Worm (Caenorhabditis elegans) whole organism, late embryonic: ENCODE results near the gene CD4.11.

Experiments
- C38D4.7 ChIP-seq: fragments of 200-800 bp; sonication (Bioruptor generic); optimal IDR thresholded peaks from 2 replicates; lab custom pipeline; 2018; ENCODE audit warnings: mild to moderate bottlenecking, missing genetic modification characterization, moderate library complexity, missing compliant biosample characterization
- F13H6.1 ChIP-seq: sonication (generic microtip); optimal IDR thresholded peaks from 2 replicates; lab custom pipeline; 2016; ENCODE audit warnings: missing genetic modification characterization, missing compliant biosample characterization
- ama-1 ChIP-seq: fragments of 150-350 bp; optimal IDR thresholded peaks from 2 replicates; lab custom pipeline; 2014
- ceh-22 ChIP-seq: sonication (generic microtip); optimal IDR thresholded peaks from 2 replicates; lab custom pipeline; 2017; ENCODE audit warnings: missing biosample characterization, missing genetic modification characterization
- ceh-24 ChIP-seq: sonication (generic microtip); optimal IDR thresholded peaks from 2 replicates; lab custom pipeline; 2016; ENCODE audit warnings: mild to moderate bottlenecking, missing genetic modification characterization, missing compliant biosample characterization
- ceh-31 ChIP-seq: sonication (generic microtip); optimal IDR thresholded peaks from 2 replicates; lab custom pipeline; 2016; ENCODE audit warnings: missing genetic modification characterization, missing compliant biosample characterization
- ceh-34 ChIP-seq: sonication (generic microtip); optimal IDR thresholded peaks from 2 replicates; lab custom pipeline; 2016; ENCODE audit warnings: mild to moderate bottlenecking, missing genetic modification characterization, missing compliant biosample characterization
- ceh-9 ChIP-seq: sonication (generic microtip); optimal IDR thresholded peaks from 2 replicates; lab custom pipeline; 2016; ENCODE audit warnings: mild to moderate bottlenecking, missing genetic modification characterization, inconsistent platforms, missing compliant biosample characterization
- che-1 ChIP-seq: sonication (generic microtip); optimal IDR thresholded peaks from 2 replicates; lab custom pipeline; 2016; ENCODE audit warnings: mild to moderate bottlenecking, missing genetic modification characterization, missing compliant biosample characterization
- dmd-4 ChIP-seq: sonication (generic microtip); optimal IDR thresholded peaks from 2 replicates; lab custom pipeline; 2016; ENCODE audit warnings: borderline replicate concordance, missing genetic modification characterization, missing compliant biosample characterization
- dve-1 ChIP-seq: sonication (generic microtip); optimal IDR thresholded peaks from 2 replicates; lab custom pipeline; 2017; ENCODE audit warnings: antibody characterized with exemption, mild to moderate bottlenecking, missing genetic modification characterization, missing compliant biosample characterization
- elt-4 ChIP-seq: sonication (generic microtip); optimal IDR thresholded peaks from 2 replicates; lab custom pipeline; 2016; ENCODE audit warnings: missing genetic modification characterization, missing compliant biosample characterization
- ets-4 ChIP-seq: sonication (generic microtip); optimal IDR thresholded peaks from 2 replicates; lab custom pipeline; 2016; ENCODE audit warnings: missing genetic modification characterization, missing compliant biosample characterization
- eyg-1 ChIP-seq: sonication (generic microtip); optimal IDR thresholded peaks from 2 replicates; lab custom pipeline; 2016; ENCODE audit warnings: missing genotype, missing genetic modification characterization, missing compliant biosample characterization
- fax-1 ChIP-seq: sonication (generic microtip); optimal IDR thresholded peaks from 2 replicates; lab custom pipeline; 2016; ENCODE audit warnings: missing genotype, missing genetic modification characterization, missing compliant biosample characterization
- fkh-10 ChIP-seq: fragments of 150-350 bp; optimal IDR thresholded peaks from 2 replicates; lab custom pipeline; 2014; ENCODE audit warnings: missing biosample characterization, missing genetic modification reagents, missing genetic modification characterization
- hlh-13 ChIP-seq: fragments of 200-800 bp; sonication (Bioruptor generic); optimal IDR thresholded peaks from 2 replicates; lab custom pipeline; 2018; ENCODE audit warnings: mild to moderate bottlenecking, missing genetic modification characterization, missing compliant biosample characterization
- hlh-15 ChIP-seq: sonication (generic microtip); optimal IDR thresholded peaks from 2 replicates; lab custom pipeline; 2016; ENCODE audit warnings: missing genetic modification characterization, missing compliant biosample characterization
- hlh-6 ChIP-seq: sonication (generic microtip); optimal IDR thresholded peaks from 2 replicates; lab custom pipeline; 2016; ENCODE audit warnings: missing genotype, missing genetic modification characterization, missing compliant biosample characterization
- madf-2 ChIP-seq: sonication (generic microtip); optimal IDR thresholded peaks from 2 replicates; lab custom pipeline; 2017; ENCODE audit warnings: missing genetic modification characterization, missing compliant biosample characterization
- mec-3 ChIP-seq: sonication (generic microtip); optimal IDR thresholded peaks from 2 replicates; lab custom pipeline; 2016; ENCODE audit warnings: borderline replicate concordance, missing genetic modification characterization, missing compliant biosample characterization
- nfya-1 ChIP-seq: sonication (generic microtip); optimal IDR thresholded peaks from 2 replicates; lab custom pipeline; 2017; ENCODE audit warnings: missing genetic modification characterization, mild to moderate bottlenecking, missing compliant biosample characterization, antibody characterized with exemption, moderate library complexity
- nhr-11 ChIP-seq: fragments of 150-350 bp; optimal IDR thresholded peaks from 2 replicates; lab custom pipeline; 2014; ENCODE audit warnings: missing biosample characterization, missing genetic modification characterization
- npax-4 ChIP-seq: sonication (generic microtip); optimal IDR thresholded peaks from 2 replicates; lab custom pipeline; 2016; ENCODE audit warnings: missing genetic modification characterization, missing compliant biosample characterization
- odd-2 ChIP-seq: sonication (generic microtip); optimal IDR thresholded peaks from 2 replicates; lab custom pipeline; 2017; ENCODE audit warnings: antibody characterized with exemption, mild to moderate bottlenecking, missing genetic modification characterization, missing compliant biosample characterization
- pat-9 ChIP-seq: fragments of 200-800 bp; sonication (Bioruptor generic); optimal IDR thresholded peaks from 2 replicates; lab custom pipeline; 2018; ENCODE audit warnings: mild to moderate bottlenecking, missing genetic modification characterization, moderate library complexity, missing compliant biosample characterization
- pax-1 ChIP-seq: fragments of 150-350 bp; optimal IDR thresholded peaks from 2 replicates; lab custom pipeline; 2014; ENCODE audit warnings: missing biosample characterization, missing genetic modification characterization
- pha-2 ChIP-seq: sonication (generic microtip); optimal IDR thresholded peaks from 2 replicates; lab custom pipeline; 2017; ENCODE audit warnings: mild to moderate bottlenecking, missing genetic modification characterization, missing compliant biosample characterization
- rnt-1 ChIP-seq: sonication (generic microtip); optimal IDR thresholded peaks from 2 replicates; lab custom pipeline; 2016; ENCODE audit warnings: missing genetic modification characterization, missing compliant biosample characterization
- sdc-2 ChIP-seq: sonication (generic microtip); optimal IDR thresholded peaks from 2 replicates; lab custom pipeline; 2016; ENCODE audit warnings: missing genotype, missing genetic modification characterization, missing compliant biosample characterization
- sox-2 ChIP-seq: fragments of 200-800 bp; sonication (Bioruptor generic); IDR thresholded peaks from 2 replicates; pipeline ENCODE4 v1.3.6; 2022; ENCODE audit warnings: missing genetic modification reagents, missing genetic modification characterization, missing compliant biosample characterization
- sox-4 ChIP-seq: sonication (generic microtip); optimal IDR thresholded peaks from 2 replicates; lab custom pipeline; 2017; ENCODE audit warnings: mild to moderate bottlenecking, missing genetic modification characterization, inconsistent platforms, missing compliant biosample characterization
- tbx-2 ChIP-seq: sonication (generic microtip); optimal IDR thresholded peaks from 2 replicates; lab custom pipeline; 2016; ENCODE audit warnings: missing genetic modification characterization, missing compliant biosample characterization
- ttx-3 ChIP-seq: sonication (generic microtip); optimal IDR thresholded peaks from 2 replicates; lab custom pipeline; 2016; ENCODE audit warnings: missing genetic modification reagents, missing genetic modification characterization, missing compliant biosample characterization
- unc-86 ChIP-seq: sonication (generic microtip); optimal IDR thresholded peaks from 2 replicates; lab custom pipeline; 2016; ENCODE audit warnings: missing genetic modification characterization, missing compliant biosample characterization
- zip-5 ChIP-seq: sonication (generic microtip); optimal IDR thresholded peaks from 2 replicates; lab custom pipeline; 2016; ENCODE audit warnings: missing genetic modification characterization, missing compliant biosample characterization
- ztf-16 ChIP-seq: sonication (generic microtip); optimal IDR thresholded peaks from 2 replicates; lab custom pipeline; 2017; ENCODE audit warnings: missing genetic modification characterization, missing compliant biosample characterization

CD4.11 gene

DNA sequence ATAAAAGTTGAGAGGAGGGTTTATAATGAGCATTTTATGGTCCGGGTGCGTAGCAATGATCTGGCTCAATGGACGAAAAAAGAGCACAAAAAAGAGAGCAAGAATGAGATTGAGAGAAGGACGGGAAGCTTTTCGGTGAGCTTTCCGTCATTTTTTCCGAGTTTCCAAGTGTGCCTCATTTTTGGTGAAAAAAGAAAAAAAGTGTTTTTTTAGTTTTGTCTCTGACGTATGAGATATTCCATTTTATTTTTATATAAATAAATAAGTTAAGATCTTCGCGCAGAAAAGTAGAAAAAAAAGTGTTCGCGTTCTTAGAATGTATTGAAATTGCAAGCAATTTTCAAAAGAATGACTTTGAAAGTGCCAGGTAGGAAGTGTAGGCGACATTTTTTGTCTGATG lies 35.1 kb downstream of the CD4.11 start, which contains the start of gene memb-2:
TSS of gene memb-2 (minus strand) at position 101 of the 400 bp plus-strand sequence.
- TF ChIP-seq che-1 (tag; lab: Kevin White, UChicago) (no peak), pat-9 (tag; lab: Kevin White, UChicago) (no peak), pha-2 (tag; lab: Kevin White, UChicago) (no peak), ceh-34 (no peak), elt-4 (tag; lab: Kevin White, UChicago) (no peak), ceh-24 (tag; lab: Kevin White, UChicago) (no peak), unc-86 (tag; lab: Kevin White, UChicago) (no peak), pax-1 (no peak), hlh-13 (no peak)

DNA sequence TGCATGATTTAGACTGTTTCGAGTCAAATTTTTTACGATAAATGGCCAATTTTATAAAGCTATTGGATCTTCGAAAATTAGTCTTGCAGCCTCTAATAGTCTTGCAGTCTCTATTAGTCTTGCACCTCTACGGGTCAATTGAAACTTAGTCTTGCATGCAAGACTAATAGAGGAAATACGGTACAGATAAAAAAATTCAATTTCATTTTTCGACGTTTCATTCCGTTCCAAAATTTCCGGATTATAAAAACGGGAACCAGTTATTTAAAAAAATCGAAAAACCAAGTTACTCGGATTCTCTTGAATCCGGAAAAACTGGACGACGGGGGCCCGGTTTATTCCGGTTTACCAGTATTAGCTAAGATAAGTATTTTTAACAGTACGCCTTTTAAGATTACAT lies 36.5 kb downstream of the CD4.11 start, which contains the start of gene M03E7.1:
TSS of gene M03E7.1 (plus strand) at position 301 of the 400 bp plus-strand sequence.
- TF ChIP-seq odd-2 (no peak), C38D4.7 (GFP tag; lab: Kevin White, UChicago) (no peak), pax-1 (no peak), ceh-9 (no peak), ttx-3 (no peak), ceh-34 (no peak), sdc-2 (tag; lab: Kevin White, UChicago) (no peak), ama-1 (lab: Kevin White, UChicago) (no peak), nhr-11 (no peak), madf-2 (no peak), dve-1 (tag; lab: Kevin White, UChicago) (no peak), fkh-10 (GFP tag; lab: Kevin White, UChicago) (no peak), ceh-31 (no peak), fax-1 (tag; lab: Kevin White, UChicago) (no peak), hlh-13 (no peak), rnt-1 (tag; lab: Kevin White, UChicago) (no peak), ets-4 (tag; lab: Kevin White, UChicago) (no peak)

DNA sequence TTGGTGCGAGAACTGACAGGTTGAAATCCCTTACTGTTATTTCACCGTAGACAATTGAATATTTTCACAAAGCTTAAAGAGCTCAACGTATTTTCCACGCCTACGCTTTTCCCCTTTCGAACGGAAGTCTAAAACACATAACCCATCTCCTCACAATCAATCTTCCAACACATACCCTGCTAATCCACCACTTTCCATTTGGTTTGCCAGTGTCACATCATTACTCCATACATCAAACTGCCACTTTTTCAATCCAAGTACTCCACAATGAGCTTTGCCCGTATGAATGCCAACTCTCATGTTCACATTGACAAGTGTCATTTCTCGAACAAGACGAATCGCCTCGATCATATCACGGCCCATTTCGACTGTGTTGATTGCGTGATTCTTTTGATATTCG lies 43.1 kb downstream of the CD4.11 start:
- TF ChIP-seq rnt-1 (tag; lab: Kevin White, UChicago) (no peak), sox-4 (tag; lab: Kevin White, UChicago) (no peak), ets-4 (tag; lab: Kevin White, UChicago) (no peak), sox-2 (GFP tag; lab: Robert Waterston, UW) (no peak), zip-5 (tag; lab: Kevin White, UChicago) (no peak), nfya-1 (tag; lab: Kevin White, UChicago) (no peak), ceh-22 (no peak)

DNA sequence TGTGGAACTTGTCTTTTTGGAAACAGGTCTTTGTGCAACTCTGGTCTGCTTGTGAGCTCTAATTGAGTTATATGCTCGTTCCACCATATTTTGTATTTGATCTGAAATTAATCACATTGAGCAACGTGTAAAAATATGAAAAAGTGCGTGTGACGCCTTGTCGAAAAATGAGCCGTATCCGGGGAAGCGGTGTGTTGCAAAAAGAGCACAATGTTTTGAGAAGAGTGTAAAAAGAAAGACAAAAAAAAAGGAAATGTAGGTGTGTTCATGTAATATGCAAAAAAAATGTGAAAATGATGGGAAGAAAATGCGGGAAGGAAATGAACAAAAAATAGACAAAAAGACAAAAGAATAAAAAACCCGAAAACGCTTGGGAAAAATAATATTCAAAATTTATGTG lies 45.9 kb downstream of the CD4.11 start, which contains the start of gene acy-4:
TSS of gene acy-4 (minus strand) at position 101 of the 400 bp plus-strand sequence.
- no peak for TF ChIP-seq hlh-15 (tag; lab: Kevin White, UChicago)
- no peak for TF ChIP-seq dmd-4 (tag; lab: Kevin White, UChicago)
- TF ChIP-seq odd-2, result no peak
- TF ChIP-seq hlh-13, result no peak
- TF ChIP-seq elt-4 (tag; lab: Kevin White, UChicago), result no peak
- no peak for TF ChIP-seq tbx-2
- TF ChIP-seq hlh-6 (tag; lab: Kevin White, UChicago), result no peak
- no peak for TF ChIP-seq ceh-24 (tag; lab: Kevin White, UChicago)
- no peak for TF ChIP-seq mec-3 (tag; lab: Kevin White, UChicago)
- TF ChIP-seq sox-4 (tag; lab: Kevin White, UChicago), result no peak
- TF ChIP-seq ztf-16 (tag; lab: Kevin White, UChicago), result no peak
- no peak for TF ChIP-seq ceh-34
- no peak for TF ChIP-seq eyg-1
- TF ChIP-seq npax-4 (tag; lab: Kevin White, UChicago), result no peak
- no peak for TF ChIP-seq ceh-22
- no peak for TF ChIP-seq F13H6.1 (tag; lab: Kevin White, UChicago)
- no peak for TF ChIP-seq che-1 (tag; lab: Kevin White, UChicago)
- TF ChIP-seq dve-1 (tag; lab: Kevin White, UChicago), result no peak
- TF ChIP-seq pax-1, result no peak
- TF ChIP-seq, all 69 proteins: peak for 0
